Worm (Caenorhabditis elegans) whole organism, L2 larva: ENCODE data around the gene cest-2.1.
"Not testable (repeated sequence)": the region's sequence is repeated elsewhere in the genome, so short reads cannot be mapped to it uniquely, and the experiment has no call there.

Source experiments
- C34F6.9 ChIP-seq: fragments of 150-350 bp; optimal IDR thresholded peaks from 2 replicates; lab custom pipeline; 2014; ENCODE audit warnings: missing biosample characterization, missing genetic modification characterization
- F13H6.1 ChIP-seq: sonication (generic microtip); optimal IDR thresholded peaks from 2 replicates; lab custom pipeline; 2016; ENCODE audit warnings: missing genetic modification characterization, missing compliant biosample characterization
- R02D3.7 ChIP-seq: fragments of 150-350 bp; optimal IDR thresholded peaks from 2 replicates; lab custom pipeline; 2014; ENCODE audit warnings: missing biosample characterization, missing genetic modification characterization
- Y55F3AM.14 ChIP-seq: fragments of 200-800 bp; sonication (Bioruptor generic); optimal IDR thresholded peaks from 2 replicates; lab custom pipeline; 2018; ENCODE audit warnings: mild to moderate bottlenecking, missing genetic modification characterization, missing compliant biosample characterization
- ZK546.5 ChIP-seq: sonication (generic microtip); optimal IDR thresholded peaks from 2 replicates; lab custom pipeline; 2017; ENCODE audit warnings: missing biosample characterization, missing genetic modification characterization
- alr-1 ChIP-seq: fragments of 150-350 bp; optimal IDR thresholded peaks from 2 replicates; lab custom pipeline; 2014; ENCODE audit warnings: missing biosample characterization, missing genetic modification characterization
- aly-2 ChIP-seq: fragments of 150-350 bp; optimal IDR thresholded peaks from 2 replicates; lab custom pipeline; 2014; ENCODE audit warnings: missing biosample characterization, missing genetic modification characterization
- ama-1 ChIP-seq: fragments of 150-350 bp; optimal IDR thresholded peaks from 2 replicates; lab custom pipeline; 2018; ENCODE audit warnings: inconsistent platforms
- blmp-1 ChIP-seq: sonication (generic microtip); optimal IDR thresholded peaks from 2 replicates; lab custom pipeline; 2017; ENCODE audit warnings: missing genetic modification characterization, mild to moderate bottlenecking, missing compliant biosample characterization, antibody characterized with exemption, moderate library complexity; ENCODE audit not compliant: insufficient read depth
- ceh-16 ChIP-seq: fragments of 150-350 bp; optimal IDR thresholded peaks from 2 replicates; lab custom pipeline; 2014; ENCODE audit warnings: missing biosample characterization, missing genetic modification characterization
- ceh-82 ChIP-seq: fragments of 150-350 bp; optimal IDR thresholded peaks from 2 replicates; lab custom pipeline; 2014; ENCODE audit warnings: missing biosample characterization, missing genetic modification characterization
- crh-2 ChIP-seq: sonication (generic microtip); optimal IDR thresholded peaks from 2 replicates; lab custom pipeline; 2017; ENCODE audit warnings: missing biosample characterization, missing genetic modification characterization
- dmd-4 ChIP-seq: sonication (generic microtip); optimal IDR thresholded peaks from 2 replicates; lab custom pipeline; 2017; ENCODE audit warnings: missing biosample characterization, missing genetic modification characterization
- egl-27 ChIP-seq: sonication (generic microtip); optimal IDR thresholded peaks from 3 replicates; lab custom pipeline; 2017; ENCODE audit warnings: missing biosample characterization, missing genetic modification reagents, missing genetic modification characterization
- elt-1 ChIP-seq: fragments of 150-350 bp; optimal IDR thresholded peaks from 2 replicates; lab custom pipeline; 2014; ENCODE audit warnings: missing biosample characterization, missing genetic modification characterization
- elt-3 ChIP-seq: sonication (generic microtip); optimal IDR thresholded peaks from 2 replicates; lab custom pipeline; 2017; ENCODE audit warnings: missing biosample characterization, missing genetic modification characterization
- fos-1 ChIP-seq: fragments of 150-350 bp; optimal IDR thresholded peaks from 2 replicates; lab custom pipeline; 2014; ENCODE audit warnings: missing biosample characterization, missing genetic modification characterization
- gmeb-1 ChIP-seq: fragments of 150-350 bp; optimal IDR thresholded peaks from 2 replicates; lab custom pipeline; 2014; ENCODE audit warnings: missing biosample characterization, missing genetic modification characterization
- lin-11 ChIP-seq: fragments of 150-350 bp; sonication (generic microtip); optimal IDR thresholded peaks from 2 replicates; lab custom pipeline; 2014; ENCODE audit warnings: missing biosample characterization, missing genetic modification characterization, inconsistent platforms, mixed read lengths
- lin-13 ChIP-seq: fragments of 150-350 bp; optimal IDR thresholded peaks from 2 replicates; lab custom pipeline; 2014; ENCODE audit warnings: missing biosample characterization, missing genetic modification reagents, missing genetic modification characterization
- lin-39 ChIP-seq: fragments of 150-350 bp; optimal IDR thresholded peaks from 2 replicates; lab custom pipeline; 2014; ENCODE audit warnings: missing biosample characterization, missing genetic modification reagents, missing genetic modification characterization
- lsy-2 ChIP-seq, 2 experiments: fragments of 150-350 bp in 1 of 2; sonication (generic microtip) in 1 of 2; optimal IDR thresholded peaks; 2 replicates each; lab custom pipeline; 2014 to 2017; ENCODE audit warnings: missing biosample characterization in 2 of 2, missing genetic modification characterization in 2 of 2
- mab-5 ChIP-seq: fragments of 150-350 bp; optimal IDR thresholded peaks from 2 replicates; lab custom pipeline; 2014; ENCODE audit warnings: missing biosample characterization, missing genetic modification characterization
- mbf-1 ChIP-seq: sonication (generic microtip); optimal IDR thresholded peaks from 2 replicates; lab custom pipeline; 2017; ENCODE audit warnings: missing biosample characterization, missing genetic modification characterization
- nhr-10 ChIP-seq: sonication (generic microtip); optimal IDR thresholded peaks from 2 replicates; lab custom pipeline; 2017; ENCODE audit warnings: missing biosample characterization, missing genetic modification characterization
- nhr-11 ChIP-seq: fragments of 150-350 bp; optimal IDR thresholded peaks from 2 replicates; lab custom pipeline; 2014; ENCODE audit warnings: missing biosample characterization, missing genetic modification characterization
- nhr-12 ChIP-seq: fragments of 150-350 bp; optimal IDR thresholded peaks from 2 replicates; lab custom pipeline; 2014; ENCODE audit warnings: missing biosample characterization, missing genetic modification characterization
- nhr-129 ChIP-seq: fragments of 150-350 bp; optimal IDR thresholded peaks from 2 replicates; lab custom pipeline; 2014; ENCODE audit warnings: missing biosample characterization, missing genetic modification characterization
- nhr-21 ChIP-seq: fragments of 150-350 bp; optimal IDR thresholded peaks from 2 replicates; lab custom pipeline; 2014; ENCODE audit warnings: missing biosample characterization, missing genetic modification characterization
- nhr-237 ChIP-seq: fragments of 150-350 bp; optimal IDR thresholded peaks from 2 replicates; lab custom pipeline; 2014; ENCODE audit warnings: missing biosample characterization, missing genetic modification characterization
- nhr-25 ChIP-seq: fragments of 150-350 bp; sonication (generic microtip); optimal IDR thresholded peaks from 3 replicates; lab custom pipeline; 2014; ENCODE audit warnings: missing biosample characterization, missing genetic modification characterization
- nhr-6 ChIP-seq: fragments of 150-350 bp; optimal IDR thresholded peaks from 2 replicates; lab custom pipeline; 2014; ENCODE audit warnings: missing biosample characterization, missing genetic modification characterization
- nhr-77 ChIP-seq: fragments of 150-350 bp; optimal IDR thresholded peaks from 2 replicates; lab custom pipeline; 2014; ENCODE audit warnings: missing biosample characterization, missing genetic modification characterization
- peb-1 ChIP-seq: fragments of 150-350 bp; optimal IDR thresholded peaks from 2 replicates; lab custom pipeline; 2014; ENCODE audit warnings: missing biosample characterization, missing genetic modification characterization
- sem-4 ChIP-seq: fragments of 150-350 bp; optimal IDR thresholded peaks from 2 replicates; lab custom pipeline; 2014; ENCODE audit warnings: missing biosample characterization, missing genetic modification reagents, missing genetic modification characterization
- sma-3 ChIP-seq: sonication (generic microtip); optimal IDR thresholded peaks from 2 replicates; lab custom pipeline; 2016; ENCODE audit warnings: missing genetic modification reagents, missing genetic modification characterization, missing compliant biosample characterization
- sma-9 ChIP-seq, 2 experiments: fragments of 150-350 bp in 1 of 2; sonication (generic microtip) in 1 of 2; optimal IDR thresholded peaks; 2 replicates each; lab custom pipeline; 2014 to 2016; ENCODE audit warnings: missing genetic modification characterization in 2 of 2, mild to moderate bottlenecking in 1 of 2, missing biosample characterization in 1 of 2, missing compliant biosample characterization in 1 of 2, missing genetic modification reagents in 1 of 2, moderate library complexity in 1 of 2
- snpc-4 ChIP-seq: fragments of 150-350 bp; optimal IDR thresholded peaks from 2 replicates; lab custom pipeline; 2014; ENCODE audit warnings: missing biosample characterization, missing genetic modification characterization
- unc-39 ChIP-seq: fragments of 150-350 bp; optimal IDR thresholded peaks from 2 replicates; lab custom pipeline; 2014; ENCODE audit warnings: missing biosample characterization, missing genetic modification characterization
- unc-55 ChIP-seq: fragments of 150-350 bp; sonication (generic microtip); optimal IDR thresholded peaks from 3 replicates; lab custom pipeline; 2014; ENCODE audit warnings: missing biosample characterization, missing genetic modification reagents, missing genetic modification characterization
- unc-62 ChIP-seq: fragments of 150-350 bp; optimal IDR thresholded peaks from 2 replicates; lab custom pipeline; 2014; ENCODE audit warnings: missing biosample characterization, missing genetic modification reagents, missing genetic modification characterization
- zag-1 ChIP-seq: fragments of 150-350 bp; optimal IDR thresholded peaks from 2 replicates; lab custom pipeline; 2014; ENCODE audit warnings: missing biosample characterization, missing genetic modification characterization
- ztf-1 ChIP-seq: fragments of 200-800 bp; sonication (Bioruptor generic); conservative IDR thresholded peaks from 2 replicates; pipeline ENCODE4 v1.3.6; 2022; ENCODE audit warnings: missing genetic modification characterization, missing compliant biosample characterization
- ztf-11 ChIP-seq: sonication (generic microtip); optimal IDR thresholded peaks from 2 replicates; lab custom pipeline; 2017; ENCODE audit warnings: missing biosample characterization, missing genetic modification characterization
- ztf-4 ChIP-seq: fragments of 150-350 bp; optimal IDR thresholded peaks from 2 replicates; lab custom pipeline; 2014; ENCODE audit warnings: missing biosample characterization, missing genetic modification characterization

Gene cest-2.1

DNA sequence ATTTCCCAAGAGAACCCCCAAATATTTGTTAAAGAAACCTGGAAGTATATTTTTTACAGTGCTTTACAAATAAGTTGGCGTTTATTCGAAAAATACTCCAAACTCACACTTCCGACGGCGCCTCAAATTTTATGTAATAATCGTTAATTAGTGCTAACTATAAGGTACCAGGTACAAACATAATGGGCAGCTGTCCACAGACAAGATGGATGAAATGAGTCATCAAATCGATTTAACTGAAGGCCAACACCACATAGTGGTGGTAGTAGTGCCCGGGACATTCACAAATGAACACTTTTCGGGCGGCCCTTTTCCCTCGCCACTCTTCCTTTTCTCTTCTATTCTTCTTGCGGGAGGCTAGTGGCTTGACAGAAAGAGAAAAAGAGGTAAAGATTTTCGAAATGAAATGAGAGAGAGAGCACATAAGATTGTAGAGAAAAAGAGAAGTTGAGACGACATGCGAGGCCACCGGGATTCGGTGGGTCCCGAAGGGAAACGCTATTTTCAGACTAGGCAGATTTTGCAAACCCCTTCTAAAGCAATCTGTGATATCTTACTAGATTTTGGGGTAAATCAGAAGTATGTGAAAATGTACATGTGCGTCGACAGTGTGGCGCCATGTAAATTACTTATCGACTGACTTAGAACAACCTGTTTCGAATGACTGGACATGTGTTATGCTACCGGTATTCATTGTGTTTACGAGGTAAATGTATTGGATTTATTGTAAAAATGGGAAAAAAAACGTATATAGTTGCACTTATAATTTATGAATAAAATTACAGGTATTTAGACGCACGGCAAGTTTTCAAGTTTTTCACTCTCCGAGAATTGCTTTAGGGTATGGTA, 31.8 kb downstream of the cest-2.1 start:
- TF ChIP-seq lsy-2 (tag; optimal IDR thresholded peaks at IDR 0.05; lab: Kevin White, UChicago) (peak in 1 of 2 experiments; percentile 16), nhr-129 (tag; lab: Kevin White, UChicago) (peak; percentile 53), fos-1 (tag; lab: Kevin White, UChicago) (peak; percentile 36), dmd-4 (no peak), sma-3 (GFP tag; lab: Kevin White, UChicago) (peak; percentile 34), nhr-12 (tag; lab: Kevin White, UChicago) (no peak), C34F6.9 (tag; lab: Kevin White, UChicago) (peak; percentile 46), nhr-25 (tag; lab: Kevin White, UChicago) (peak; percentile 10), sma-9 (GFP tag; optimal IDR thresholded peaks at IDR 0.05; lab: Kevin White, UChicago) (peak; percentile 11), sma-9 (tag; optimal IDR thresholded peaks at IDR 0.05; lab: Kevin White, UChicago) (no peak), blmp-1 (tag; lab: Kevin White, UChicago) (peak; percentile 19)

DNA sequence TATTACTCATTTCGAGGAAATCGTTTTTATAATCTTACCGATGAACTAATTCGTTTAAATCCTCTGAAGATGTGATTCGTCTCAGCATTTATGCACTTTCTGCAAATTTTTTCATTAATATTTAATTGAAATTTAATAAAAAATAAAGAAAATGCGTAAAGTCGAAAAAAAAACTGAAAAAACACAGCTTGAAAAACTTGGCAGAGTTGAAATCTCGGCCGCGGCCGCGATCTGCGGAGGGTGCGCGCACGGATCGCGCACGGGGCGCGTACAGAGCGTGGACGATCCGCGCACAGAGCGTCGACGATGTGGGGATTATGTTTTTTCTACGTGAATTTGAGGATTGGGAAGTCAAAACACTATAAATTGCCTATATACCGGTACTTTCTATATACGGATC, 33.5 kb downstream of the cest-2.1 start, which contains the start of gene AH10.4:
Gene AH10.4, minus strand, starts transcription at position 101 of the 400 bp plus-strand sequence.
- not testable (repeated sequence) for TF ChIP-seq nhr-6, fos-1, aly-2 (tag; lab: Kevin White, UChicago)

DNA sequence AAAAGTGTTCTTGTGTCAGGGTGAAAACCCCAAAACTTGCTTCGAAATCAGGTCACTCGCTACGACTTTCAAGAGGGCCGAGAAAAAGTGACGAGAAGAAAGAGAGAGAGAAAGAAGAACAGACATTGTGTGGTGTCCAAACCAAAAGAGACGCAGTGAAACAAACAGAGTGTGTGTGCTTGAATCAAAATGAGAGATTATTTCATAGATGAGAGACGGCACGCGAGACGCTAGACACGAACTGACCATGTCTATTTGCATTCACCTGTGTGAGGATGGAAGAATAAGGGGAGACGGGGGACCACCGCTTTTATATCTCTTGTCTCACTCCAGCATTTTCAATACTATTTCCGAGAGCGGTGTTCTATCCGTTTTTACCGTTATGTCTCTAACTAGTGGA, 35.1 kb downstream of the cest-2.1 start:
- TF ChIP-seq elt-3 (tag; lab: Kevin White, UChicago) (no peak), zag-1 (tag; lab: Kevin White, UChicago) (peak; percentile 31), alr-1 (tag; lab: Kevin White, UChicago) (no peak), elt-1 (tag; lab: Kevin White, UChicago) (no peak), ceh-16 (peak; percentile 56), lin-13 (peak; percentile 32), unc-62 (no peak), ZK546.5 (no peak), nhr-237 (tag; lab: Kevin White, UChicago) (no peak), peb-1 (no peak), mbf-1 (no peak), unc-39 (no peak), nhr-6 (tag; lab: Kevin White, UChicago) (no peak), unc-55 (GFP tag; lab: Kevin White, UChicago) (peak; percentile 69), sem-4 (tag; lab: Kevin White, UChicago) (peak; percentile 14), dmd-4 (no peak), ztf-4 (tag; lab: Kevin White, UChicago) (no peak), egl-27 (tag; lab: Kevin White, UChicago) (peak; percentile 76), nhr-10 (tag; lab: Kevin White, UChicago) (no peak), nhr-11 (tag; lab: Kevin White, UChicago) (no peak), ztf-1 (GFP tag; lab: Robert Waterston, UW) (no peak), sma-3 (GFP tag; lab: Kevin White, UChicago) (peak; percentile 84), R02D3.7 (tag; lab: Kevin White, UChicago) (no peak), ceh-82 (tag; lab: Kevin White, UChicago) (peak; percentile 37), blmp-1 (tag; lab: Kevin White, UChicago) (peak; percentile 50), mab-5 (no peak), aly-2 (tag; lab: Kevin White, UChicago) (no peak), nhr-12 (tag; lab: Kevin White, UChicago) (no peak), lsy-2 (tag; optimal IDR thresholded peaks at IDR 0.05; lab: Kevin White, UChicago) (peak; percentile 6 to 62), ama-1 (no peak), nhr-25 (tag; lab: Kevin White, UChicago) (peak; percentile 75), lin-11 (no peak), ztf-11 (tag; lab: Kevin White, UChicago) (no peak), C34F6.9 (tag; lab: Kevin White, UChicago) (peak; percentile 79), F13H6.1 (tag; lab: Kevin White, UChicago) (peak; percentile 86), nhr-21 (tag; lab: Kevin White, UChicago) (peak; percentile 63), nhr-77 (tag; lab: Kevin White, UChicago) (no peak), lin-39 (tag; lab: Kevin White, UChicago) (no peak), crh-2 (tag; lab: Kevin White, UChicago) (peak; percentile 60), sma-9 (GFP tag; optimal IDR thresholded peaks at IDR 0.05; lab: Kevin White, UChicago) (peak; percentile 78), sma-9 (tag; optimal IDR thresholded peaks at IDR 0.05; lab: Kevin White, UChicago) (no peak), nhr-129 (tag; lab: Kevin White, UChicago) (peak; percentile 92), Y55F3AM.14 (GFP tag; lab: Kevin White, UChicago) (no peak), gmeb-1 (peak; percentile 42), fos-1 (tag; lab: Kevin White, UChicago) (peak; percentile 87), snpc-4 (tag; lab: Kevin White, UChicago) (peak; percentile 12)
